Worm (Caenorhabditis elegans): ENCODE measurements around the gene R05A10.2.

ce11 chrIV:14196176-14196575 lies 19.1 kb downstream of the R05A10.2 start, which contains the start of gene F02H6.2:
- TF ChIP-seq ceh-30 (tag; optimal IDR thresholded peaks at IDR 0.05), result no peak
- TF ChIP-seq hlh-8 (tag; optimal IDR thresholded peaks at IDR 0.05), result no peak
- TF ChIP-seq lin-11 (tag; optimal IDR thresholded peaks at IDR 0.05), result no peak
- no peak for TF ChIP-seq ceh-22 (tag; optimal IDR thresholded peaks at IDR 0.05)
